Worm (Caenorhabditis elegans) whole organism, early embryonic: ENCODE data around the gene T11F8.1.

Experiments used
- B0310.2 ChIP-seq: sonication (generic microtip); optimal IDR thresholded peaks from 2 replicates; lab custom pipeline; 2016; ENCODE audit warnings: mild to moderate bottlenecking, missing genetic modification characterization, missing compliant biosample characterization
- F13C5.2 ChIP-seq: sonication (generic microtip); optimal IDR thresholded peaks from 2 replicates; lab custom pipeline; 2017; ENCODE audit warnings: mild to moderate bottlenecking, missing genetic modification characterization, inconsistent platforms, missing compliant biosample characterization
- aly-1 ChIP-seq: sonication (generic microtip); optimal IDR thresholded peaks from 2 replicates; lab custom pipeline; 2016; ENCODE audit warnings: missing genetic modification characterization, missing compliant biosample characterization
- ama-1 ChIP-seq: fragments of 150-350 bp; optimal IDR thresholded peaks from 2 replicates; lab custom pipeline; 2014
- ceh-13 ChIP-seq: fragments of 200-800 bp; sonication (Bioruptor generic); optimal IDR thresholded peaks from 2 replicates; lab custom pipeline; 2018; ENCODE audit warnings: mild to moderate bottlenecking, missing genetic modification characterization, missing compliant biosample characterization
- ceh-36 ChIP-seq: sonication (generic microtip); optimal IDR thresholded peaks from 2 replicates; lab custom pipeline; 2016; ENCODE audit warnings: missing genetic modification characterization, inconsistent platforms, missing compliant biosample characterization
- ets-7 ChIP-seq: sonication (generic microtip); optimal IDR thresholded peaks from 2 replicates; lab custom pipeline; 2016; ENCODE audit warnings: missing genotype, missing genetic modification characterization, missing compliant biosample characterization
- flt-1 ChIP-seq: fragments of 200-800 bp; sonication (Bioruptor generic); IDR thresholded peaks from 2 replicates; pipeline ENCODE4 v1.3.6; 2022; ENCODE audit warnings: missing genetic modification characterization, missing compliant biosample characterization
- hmbx-1 ChIP-seq: sonication (generic microtip); optimal IDR thresholded peaks from 2 replicates; lab custom pipeline; 2016; ENCODE audit warnings: mild to moderate bottlenecking, missing genetic modification characterization, missing compliant biosample characterization
- hmg-4 ChIP-seq: fragments of 200-800 bp; sonication (Bioruptor generic); optimal IDR thresholded peaks from 2 replicates; lab custom pipeline; 2018; ENCODE audit warnings: mild to moderate bottlenecking, missing genetic modification characterization, missing compliant biosample characterization
- hnd-1 ChIP-seq: sonication (generic microtip); optimal IDR thresholded peaks from 2 replicates; lab custom pipeline; 2016; ENCODE audit warnings: missing genetic modification characterization, missing compliant biosample characterization
- pes-1 ChIP-seq: fragments of 200-800 bp; sonication (Bioruptor generic); IDR thresholded peaks from 2 replicates; pipeline ENCODE4 v1.3.6; 2022; ENCODE audit warnings: missing genetic modification reagents, missing genetic modification characterization, missing compliant biosample characterization
- scrt-1 ChIP-seq: fragments of 200-800 bp; sonication (Bioruptor generic); IDR thresholded peaks from 2 replicates; pipeline ENCODE4 v1.3.6; 2022; ENCODE audit warnings: missing genetic modification characterization, missing compliant biosample characterization
- sea-1 ChIP-seq: fragments of 200-800 bp; sonication (Bioruptor generic); conservative IDR thresholded peaks from 2 replicates; pipeline ENCODE4 v1.3.6; 2022; ENCODE audit warnings: missing genetic modification characterization, missing compliant biosample characterization
- tbx-11 ChIP-seq: fragments of 200-800 bp; sonication (Bioruptor generic); IDR thresholded peaks from 2 replicates; pipeline ENCODE4 v1.3.6; 2022; ENCODE audit warnings: missing genetic modification characterization, missing compliant biosample characterization
- tbx-37 ChIP-seq: fragments of 200-800 bp; sonication (Bioruptor generic); conservative IDR thresholded peaks from 2 replicates; pipeline ENCODE4 v1.3.6; 2022; ENCODE audit warnings: missing genetic modification reagents, missing genetic modification characterization, missing compliant biosample characterization
- tra-4 ChIP-seq: sonication (generic microtip); optimal IDR thresholded peaks from 2 replicates; lab custom pipeline; 2017; ENCODE audit warnings: missing genetic modification characterization, missing compliant biosample characterization

T11F8.1 gene

ce11 chrIV:5494099-5494498 lies 14.7 kb downstream of the T11F8.1 start:
- TF ChIP-seq ceh-36: no peak
- TF ChIP-seq tbx-37: no peak

ce11 chrIV:5501414-5501813 lies 22.0 kb downstream of the T11F8.1 start:
- TF ChIP-seq aly-1 (tag; lab: Kevin White, UChicago) (no peak), ceh-36 (no peak), pes-1 (no peak), ets-7 (tag; lab: Kevin White, UChicago) (no peak), tbx-37 (no peak), hnd-1 (tag; lab: Kevin White, UChicago) (no peak), tra-4 (tag; lab: Kevin White, UChicago) (no peak), B0310.2 (tag; lab: Kevin White, UChicago) (no peak), hmbx-1 (tag; lab: Kevin White, UChicago) (no peak), ceh-13 (GFP tag; lab: Kevin White, UChicago) (no peak), hmg-4 (GFP tag; lab: Kevin White, UChicago) (no peak), F13C5.2 (no peak), sea-1 (no peak), scrt-1 (GFP tag; lab: Robert Waterston, UW) (no peak), tbx-11 (GFP tag; lab: Robert Waterston, UW) (no peak), ama-1 (lab: Kevin White, UChicago) (no peak), flt-1 (no peak)

- TF ChIP-seq sea-1 (no peak), pes-1 (no peak), ama-1 (lab: Kevin White, UChicago) (no peak), tbx-37 (no peak), hmbx-1 (tag; lab: Kevin White, UChicago) (no peak), flt-1 (no peak), ets-7 (tag; lab: Kevin White, UChicago) (no peak), ceh-13 (GFP tag; lab: Kevin White, UChicago) (no peak), tra-4 (tag; lab: Kevin White, UChicago) (no peak), B0310.2 (tag; lab: Kevin White, UChicago) (no peak), tbx-11 (GFP tag; lab: Robert Waterston, UW) (no peak)
Observed at ce11 chrIV:5502610-5503009, 23.2 kb downstream of the T11F8.1 start.

- TF ChIP-seq flt-1: no peak
- no peak for TF ChIP-seq aly-1 (tag; lab: Kevin White, UChicago)
- no peak for TF ChIP-seq tra-4 (tag; lab: Kevin White, UChicago)
- no peak for TF ChIP-seq B0310.2 (tag; lab: Kevin White, UChicago)
- TF ChIP-seq hmg-4 (GFP tag; lab: Kevin White, UChicago): no peak
- TF ChIP-seq ceh-13 (GFP tag; lab: Kevin White, UChicago): no peak
- TF ChIP-seq hmbx-1 (tag; lab: Kevin White, UChicago): no peak
- no peak for TF ChIP-seq tbx-37
- no peak for TF ChIP-seq F13C5.2
- TF ChIP-seq sea-1: no peak
- no peak for TF ChIP-seq ama-1 (lab: Kevin White, UChicago)
Observed at ce11 chrIV:5506642-5507041, 27.3 kb downstream of the T11F8.1 start.

- TF ChIP-seq ets-7 (tag; lab: Kevin White, UChicago) (no peak), pes-1 (no peak), B0310.2 (tag; lab: Kevin White, UChicago) (no peak), hmg-4 (GFP tag; lab: Kevin White, UChicago) (no peak), ceh-13 (GFP tag; lab: Kevin White, UChicago) (no peak), tbx-11 (GFP tag; lab: Robert Waterston, UW) (no peak), tra-4 (tag; lab: Kevin White, UChicago) (no peak), aly-1 (tag; lab: Kevin White, UChicago) (no peak), hmbx-1 (tag; lab: Kevin White, UChicago) (no peak), scrt-1 (GFP tag; lab: Robert Waterston, UW) (no peak), F13C5.2 (no peak), ama-1 (lab: Kevin White, UChicago) (no peak), hnd-1 (tag; lab: Kevin White, UChicago) (no peak), sea-1 (no peak), tbx-37 (no peak), flt-1 (no peak), ceh-36 (no peak)
Observed at ce11 chrIV:5507754-5508153, 28.4 kb downstream of the T11F8.1 start.

- TF ChIP-seq ceh-36 (no peak), ceh-13 (GFP tag; lab: Kevin White, UChicago) (no peak)
Observed at ce11 chrIV:5514789-5515188, 35.4 kb downstream of the T11F8.1 start.

ce11 chrIV:5519044-5519443 lies 39.7 kb downstream of the T11F8.1 start:
- TF ChIP-seq pes-1 (no peak), ets-7 (tag; lab: Kevin White, UChicago) (no peak), B0310.2 (tag; lab: Kevin White, UChicago) (no peak), ama-1 (lab: Kevin White, UChicago) (no peak), hnd-1 (tag; lab: Kevin White, UChicago) (no peak), hmg-4 (GFP tag; lab: Kevin White, UChicago) (no peak), ceh-36 (no peak), tra-4 (tag; lab: Kevin White, UChicago) (no peak), aly-1 (tag; lab: Kevin White, UChicago) (no peak), hmbx-1 (tag; lab: Kevin White, UChicago) (no peak), tbx-11 (GFP tag; lab: Robert Waterston, UW) (no peak), tbx-37 (no peak), ceh-13 (GFP tag; lab: Kevin White, UChicago) (no peak), sea-1 (no peak)

- TF ChIP-seq aly-1 (tag; lab: Kevin White, UChicago): no peak
- no peak for TF ChIP-seq hnd-1 (tag; lab: Kevin White, UChicago)
- TF ChIP-seq tra-4 (tag; lab: Kevin White, UChicago): no peak
- no peak for TF ChIP-seq B0310.2 (tag; lab: Kevin White, UChicago)
- no peak for TF ChIP-seq F13C5.2
- TF ChIP-seq hmg-4 (GFP tag; lab: Kevin White, UChicago): no peak
- TF ChIP-seq flt-1: no peak
- TF ChIP-seq scrt-1 (GFP tag; lab: Robert Waterston, UW): no peak
- TF ChIP-seq tbx-11 (GFP tag; lab: Robert Waterston, UW): no peak
- no peak for TF ChIP-seq hmbx-1 (tag; lab: Kevin White, UChicago)
- no peak for TF ChIP-seq ama-1 (lab: Kevin White, UChicago)
- TF ChIP-seq ets-7 (tag; lab: Kevin White, UChicago): no peak
- no peak for TF ChIP-seq tbx-37
- TF ChIP-seq ceh-13 (GFP tag; lab: Kevin White, UChicago): no peak
- no peak for TF ChIP-seq pes-1
- no peak for TF ChIP-seq ceh-36
- no peak for TF ChIP-seq sea-1
Observed at ce11 chrIV:5526711-5527383, 47.5 kb downstream of the T11F8.1 start.
